Fruit fly (Drosophila melanogaster) whole organism, prepupa: ENCODE data around the gene ATPsynCF6.

ENCODE experiments used
- Blimp-1 ChIP-seq: fragments of 200-800 bp; sonication (Bioruptor generic); optimal IDR thresholded peaks from 3 replicates; lab custom pipeline; 2017; ENCODE audit warnings: missing biosample characterization, missing genetic modification characterization, mild to moderate bottlenecking, moderate library complexity, missing genetic modification reagents
- CG10669 ChIP-seq: fragments of 200-800 bp; sonication (Bioruptor generic); optimal IDR thresholded peaks from 3 replicates; lab custom pipeline; 2018; ENCODE audit warnings: missing biosample characterization, mild to moderate bottlenecking, missing genetic modification characterization, moderate library complexity
- CG11902 ChIP-seq: fragments of 200-800 bp; sonication (Bioruptor generic); optimal IDR thresholded peaks from 3 replicates; lab custom pipeline; 2016; ENCODE audit warnings: missing biosample characterization, missing genetic modification characterization
- CG15336 ChIP-seq: fragments of 200-800 bp; sonication (Bioruptor generic); IDR thresholded peaks from 2 replicates; pipeline ENCODE4 v1.3.6; 2022; ENCODE audit warnings: missing biosample characterization, missing genetic modification characterization
- CG31627 ChIP-seq: fragments of 200-800 bp; sonication (Bioruptor generic); optimal IDR thresholded peaks from 3 replicates; lab custom pipeline; 2016; ENCODE audit warnings: missing biosample characterization, missing genetic modification characterization
- CG32006 ChIP-seq: fragments of 200-800 bp; sonication (Bioruptor generic); optimal IDR thresholded peaks from 3 replicates; lab custom pipeline; 2017; ENCODE audit warnings: missing biosample characterization, mild to moderate bottlenecking, missing genetic modification characterization
- CG34406 ChIP-seq: fragments of 200-800 bp; sonication (Bioruptor generic); optimal IDR thresholded peaks from 3 replicates; lab custom pipeline; 2016; ENCODE audit warnings: missing biosample characterization, missing genetic modification characterization
- CG3919 ChIP-seq: fragments of 200-800 bp; sonication (Bioruptor generic); optimal IDR thresholded peaks from 3 replicates; lab custom pipeline; 2016; ENCODE audit warnings: missing biosample characterization, missing genetic modification characterization
- CG4318 ChIP-seq: fragments of 200-800 bp; sonication (Bioruptor generic); optimal IDR thresholded peaks from 3 replicates; lab custom pipeline; 2017; ENCODE audit warnings: missing biosample characterization, mild to moderate bottlenecking, missing genetic modification characterization
- CG6163 ChIP-seq: fragments of 200-800 bp; sonication (Bioruptor generic); IDR thresholded peaks from 3 replicates; pipeline ENCODE4 v1.3.6; 2022; ENCODE audit warnings: missing biosample characterization, missing genetic modification characterization
- CG6276 ChIP-seq: fragments of 200-800 bp; sonication (Bioruptor generic); optimal IDR thresholded peaks from 2 replicates; lab custom pipeline; 2017; ENCODE audit warnings: missing biosample characterization, mild to moderate bottlenecking, missing genetic modification characterization
- CG6808 ChIP-seq: fragments of 200-800 bp; sonication (Bioruptor generic); optimal IDR thresholded peaks from 3 replicates; lab custom pipeline; 2017; ENCODE audit warnings: missing biosample characterization, missing genetic modification characterization, mild to moderate bottlenecking, moderate library complexity, missing genetic modification reagents
- CG6854 ChIP-seq: fragments of 200-800 bp; sonication (Bioruptor generic); optimal IDR thresholded peaks from 2 replicates; lab custom pipeline; 2017; ENCODE audit warnings: missing biosample characterization, mild to moderate bottlenecking, missing genetic modification characterization
- CG8319 ChIP-seq: fragments of 200-800 bp; sonication (Bioruptor generic); optimal IDR thresholded peaks from 3 replicates; lab custom pipeline; 2016; ENCODE audit warnings: missing biosample characterization, missing genetic modification characterization
- CG8632 ChIP-seq: fragments of 200-800 bp; sonication (Bioruptor generic); optimal IDR thresholded peaks from 3 replicates; lab custom pipeline; 2016; ENCODE audit warnings: missing biosample characterization, missing genetic modification characterization
- CG9139 ChIP-seq: fragments of 200-800 bp; sonication (Bioruptor generic); optimal IDR thresholded peaks from 3 replicates; lab custom pipeline; 2017; ENCODE audit warnings: missing biosample characterization, mild to moderate bottlenecking, missing genetic modification characterization
- Eip93F ChIP-seq: fragments of 200-800 bp; sonication (Bioruptor generic); optimal IDR thresholded peaks from 2 replicates; lab custom pipeline; 2016; ENCODE audit warnings: missing biosample characterization, mild to moderate bottlenecking, missing genetic modification characterization
- Hr38 ChIP-seq: sonication (Bioruptor generic); optimal IDR thresholded peaks from 2 replicates; lab custom pipeline; 2016; ENCODE audit warnings: missing biosample characterization, missing genetic modification characterization
- Hr4 ChIP-seq: fragments of 200-800 bp; sonication (Bioruptor generic); optimal IDR thresholded peaks from 3 replicates; lab custom pipeline; 2016; ENCODE audit warnings: missing biosample characterization, missing genetic modification characterization
- Lpt ChIP-seq: fragments of 200-800 bp; sonication (Bioruptor generic); optimal IDR thresholded peaks from 3 replicates; lab custom pipeline; 2016; ENCODE audit warnings: missing biosample characterization, missing genetic modification characterization
- Met ChIP-seq: fragments of 200-800 bp; sonication (Bioruptor generic); optimal IDR thresholded peaks from 3 replicates; lab custom pipeline; 2016; ENCODE audit warnings: missing biosample characterization, missing genetic modification characterization
- OdsH ChIP-seq: fragments of 200-800 bp; sonication (Bioruptor generic); optimal IDR thresholded peaks from 3 replicates; lab custom pipeline; 2016; ENCODE audit warnings: missing biosample characterization, missing genetic modification characterization
- Smox ChIP-seq: fragments of 200-800 bp; sonication (Bioruptor generic); optimal IDR thresholded peaks from 3 replicates; lab custom pipeline; 2016; ENCODE audit warnings: missing biosample characterization, missing genetic modification characterization
- Sox14 ChIP-seq: fragments of 200-800 bp; sonication (Bioruptor generic); optimal IDR thresholded peaks from 3 replicates; lab custom pipeline; 2016; ENCODE audit warnings: missing biosample characterization, missing genetic modification characterization
- Sox15 ChIP-seq: fragments of 200-800 bp; sonication (Bioruptor generic); optimal IDR thresholded peaks from 3 replicates; lab custom pipeline; 2016; ENCODE audit warnings: missing biosample characterization, missing genetic modification characterization
- dsx ChIP-seq: fragments of 200-800 bp; optimal IDR thresholded peaks from 3 replicates; lab custom pipeline; 2019; ENCODE audit warnings: missing biosample characterization, mild to moderate bottlenecking, missing genetic modification characterization, moderate library complexity; ENCODE audit not compliant: poor library complexity, severe bottlenecking
- eg ChIP-seq: fragments of 200-800 bp; sonication (Bioruptor generic); IDR thresholded peaks from 3 replicates; pipeline ENCODE4 v1.3.6; 2022; ENCODE audit warnings: missing biosample characterization, missing genetic modification characterization
- lz ChIP-seq: fragments of 200-800 bp; sonication (Bioruptor generic); optimal IDR thresholded peaks from 3 replicates; lab custom pipeline; 2016; ENCODE audit warnings: missing biosample characterization, missing genetic modification characterization
- net ChIP-seq: fragments of 200-800 bp; sonication (Bioruptor generic); optimal IDR thresholded peaks from 3 replicates; lab custom pipeline; 2016; ENCODE audit warnings: missing biosample characterization, missing genetic modification characterization
- pdm3 ChIP-seq: fragments of 200-800 bp; sonication (Bioruptor generic); optimal IDR thresholded peaks from 3 replicates; lab custom pipeline; 2016; ENCODE audit warnings: missing biosample characterization, missing genetic modification characterization
- spab ChIP-seq: fragments of 200-800 bp; sonication (Bioruptor generic); optimal IDR thresholded peaks from 2 replicates; lab custom pipeline; 2017; ENCODE audit warnings: missing biosample characterization, mild to moderate bottlenecking, missing genetic modification characterization, missing genetic modification reagents
- ss ChIP-seq, 2 experiments: fragments of 200-800 bp; sonication (Bioruptor generic); optimal IDR thresholded peaks; 2 replicates in 1 of 2; 3 replicates in 1 of 2; lab custom pipeline; 2017 to 2018; ENCODE audit warnings: mild to moderate bottlenecking in 2 of 2, missing biosample characterization in 2 of 2, missing genetic modification characterization in 2 of 2, moderate library complexity in 1 of 2
- topi ChIP-seq: fragments of 200-800 bp; sonication (Bioruptor generic); optimal IDR thresholded peaks from 3 replicates; lab custom pipeline; 2016; ENCODE audit warnings: missing biosample characterization, missing genetic modification characterization

ATPsynCF6 gene

DNA sequence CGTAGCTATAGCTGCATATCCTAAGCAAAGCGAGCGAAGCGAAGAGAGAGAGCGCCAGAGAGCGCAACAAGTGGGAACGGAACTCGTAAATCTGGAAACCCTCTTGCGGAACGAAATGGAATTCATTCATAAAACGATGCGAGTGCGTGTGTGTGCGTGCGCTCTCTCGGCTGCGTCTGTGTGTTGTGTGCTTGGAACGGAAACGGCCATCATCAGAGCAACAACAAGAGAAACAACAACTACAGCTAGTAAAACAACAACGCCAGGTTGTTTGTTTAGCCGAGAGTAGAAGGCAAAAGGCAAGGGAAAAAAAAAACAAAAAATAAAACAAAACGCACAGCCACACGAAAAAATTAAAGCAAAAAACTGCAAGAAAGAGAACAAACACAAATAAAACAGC, 41.5 kb downstream of the ATPsynCF6 start (continued):
- TF ChIP-seq topi (GFP tag; lab: Kevin White, UChicago) (no peak), CG34406 (GFP tag; lab: Kevin White, UChicago) (peak; percentile 23), CG6276 (GFP tag; lab: Kevin White, UChicago) (peak; percentile 65), CG4318 (no peak), Lpt (GFP tag; lab: Kevin White, UChicago) (peak; percentile 38), CG15336 (GFP tag; lab: Robert Waterston, UW) (peak; percentile 56; the same call in 1 of the 2 replicates), CG9139 (GFP tag; lab: Kevin White, UChicago) (peak; percentile 72), CG11902 (GFP tag; lab: Kevin White, UChicago) (no peak), Hr4 (GFP tag; lab: Kevin White, UChicago) (no peak), CG31627 (GFP tag; lab: Kevin White, UChicago) (no peak)

DNA sequence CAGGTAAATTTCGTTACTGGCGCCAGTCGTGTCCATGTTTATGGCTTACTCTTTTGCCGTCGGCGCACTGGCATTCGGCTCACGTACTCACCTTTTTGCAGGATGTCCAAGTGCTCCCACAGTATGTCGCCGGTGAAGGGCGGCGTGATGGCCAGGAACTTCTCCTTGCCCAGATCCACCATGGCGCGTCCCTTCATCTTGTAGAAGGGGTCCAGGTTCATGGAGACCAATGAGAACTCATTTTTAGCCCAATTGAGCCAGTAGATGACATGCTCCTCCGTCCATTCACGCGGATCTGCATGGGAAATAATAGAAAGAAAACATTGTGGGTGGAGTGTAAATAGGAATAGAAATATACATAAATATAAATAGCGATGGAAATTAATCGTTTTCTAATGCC, 43.1 kb downstream of the ATPsynCF6 start:
- no peak for TF ChIP-seq Sox15 (GFP tag; lab: Kevin White, UChicago)
- TF ChIP-seq spab (GFP tag; lab: Kevin White, UChicago): no peak
- TF ChIP-seq Blimp-1 (GFP tag; lab: Kevin White, UChicago): no peak
- TF ChIP-seq CG34406 (GFP tag; lab: Kevin White, UChicago): no peak
- no peak for TF ChIP-seq eg (GFP tag; lab: Robert Waterston, UW)
- no peak for TF ChIP-seq CG8319 (GFP tag; lab: Kevin White, UChicago)
- no peak for TF ChIP-seq CG6854 (GFP tag; lab: Kevin White, UChicago)
- TF ChIP-seq CG32006 (GFP tag; lab: Kevin White, UChicago): no peak
- TF ChIP-seq OdsH (GFP tag; lab: Kevin White, UChicago): no peak
- no peak for TF ChIP-seq CG6163
- no peak for TF ChIP-seq CG31627 (GFP tag; lab: Kevin White, UChicago)
- no peak for TF ChIP-seq net (GFP tag; lab: Kevin White, UChicago)
- TF ChIP-seq topi (GFP tag; lab: Kevin White, UChicago): no peak
- no peak for TF ChIP-seq Sox14
- no peak for TF ChIP-seq pdm3 (GFP tag; lab: Kevin White, UChicago)

DNA sequence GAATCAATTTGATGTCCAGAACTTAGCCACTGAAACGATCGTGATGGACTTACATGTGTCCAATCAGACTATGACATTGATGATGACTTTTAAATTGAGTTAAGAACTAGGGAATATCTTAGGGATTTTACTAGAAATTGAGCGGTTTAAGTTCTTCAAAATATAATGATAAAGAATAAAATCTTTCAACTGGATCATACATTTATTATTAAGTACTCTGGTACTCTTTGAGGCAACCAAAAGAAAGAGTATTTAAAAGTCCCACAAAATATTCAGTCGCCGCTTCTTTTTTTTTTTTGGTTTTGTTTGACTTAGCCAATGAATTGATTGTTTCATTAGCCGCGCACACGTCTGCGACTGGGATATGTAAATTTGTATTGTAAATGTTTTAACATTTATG, 45.7 kb downstream of the ATPsynCF6 start:
- TF ChIP-seq CG8319 (GFP tag; lab: Kevin White, UChicago) (no peak), CG11902 (GFP tag; lab: Kevin White, UChicago) (no peak), CG10669 (GFP tag; lab: Kevin White, UChicago) (no peak), lz (GFP tag; lab: Kevin White, UChicago) (no peak), Hr38 (GFP tag; lab: Kevin White, UChicago) (no peak), CG6854 (GFP tag; lab: Kevin White, UChicago) (no peak), CG3919 (GFP tag; lab: Kevin White, UChicago) (no peak), CG6808 (no peak), Eip93F (GFP tag; lab: Kevin White, UChicago) (no peak), ss (GFP tag; optimal IDR thresholded peaks at IDR 0.05; lab: Kevin White, UChicago) (no peak)

DNA sequence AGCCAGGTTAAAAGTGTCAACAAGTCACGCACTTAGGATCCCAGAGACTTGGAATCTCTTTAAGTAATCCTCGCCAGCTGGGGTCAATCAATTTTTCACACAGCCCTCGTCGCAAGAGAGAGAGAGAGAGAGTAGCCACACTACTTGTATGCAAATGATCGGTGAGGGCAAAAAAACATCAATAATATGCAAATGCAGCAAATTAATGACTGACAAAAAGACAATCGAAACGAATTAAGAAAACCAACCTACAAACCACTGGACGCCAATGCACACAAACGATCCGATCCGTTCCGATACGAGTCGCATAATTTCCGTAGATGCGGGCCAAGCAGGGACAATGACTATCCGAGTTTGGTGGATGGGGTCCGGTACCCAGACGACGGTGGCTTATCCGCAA, 46.2 kb downstream of the ATPsynCF6 start:
- TF ChIP-seq lz (GFP tag; lab: Kevin White, UChicago) (no peak), Lpt (GFP tag; lab: Kevin White, UChicago) (no peak), Sox15 (GFP tag; lab: Kevin White, UChicago) (no peak), CG8632 (GFP tag; lab: Kevin White, UChicago) (no peak), Smox (GFP tag; lab: Kevin White, UChicago) (no peak), net (GFP tag; lab: Kevin White, UChicago) (no peak), CG34406 (GFP tag; lab: Kevin White, UChicago) (no peak)

DNA sequence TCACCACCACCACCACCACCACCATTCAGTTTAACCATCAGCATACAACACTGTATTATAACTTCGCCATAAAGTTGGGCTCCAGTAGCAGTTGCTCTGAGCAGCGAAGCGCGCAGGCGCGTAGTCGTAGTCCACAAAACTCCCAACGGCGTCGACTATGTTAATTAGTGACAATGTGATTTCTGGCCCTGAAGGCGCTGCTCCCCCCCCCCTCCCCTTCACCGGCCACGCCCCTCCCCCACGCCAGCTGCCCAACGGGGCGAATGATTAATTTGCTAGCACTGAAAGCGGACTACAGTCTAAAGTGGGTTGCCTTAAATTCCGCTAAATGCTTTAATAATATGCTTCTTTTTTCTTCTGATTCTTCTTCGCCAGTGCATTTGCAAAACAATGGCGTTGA, 49.0 kb downstream of the ATPsynCF6 start:
- no peak for TF ChIP-seq CG10669 (GFP tag; lab: Kevin White, UChicago)
- peak; percentile 12 for TF ChIP-seq dsx (GFP tag; lab: Kevin White, UChicago)
- TF ChIP-seq Met (GFP tag; lab: Kevin White, UChicago): no peak
- TF ChIP-seq Sox14: no peak
